Worm (Caenorhabditis elegans): ENCODE data around the gene F47E1.1.

The F47E1.1 gene

DNA sequence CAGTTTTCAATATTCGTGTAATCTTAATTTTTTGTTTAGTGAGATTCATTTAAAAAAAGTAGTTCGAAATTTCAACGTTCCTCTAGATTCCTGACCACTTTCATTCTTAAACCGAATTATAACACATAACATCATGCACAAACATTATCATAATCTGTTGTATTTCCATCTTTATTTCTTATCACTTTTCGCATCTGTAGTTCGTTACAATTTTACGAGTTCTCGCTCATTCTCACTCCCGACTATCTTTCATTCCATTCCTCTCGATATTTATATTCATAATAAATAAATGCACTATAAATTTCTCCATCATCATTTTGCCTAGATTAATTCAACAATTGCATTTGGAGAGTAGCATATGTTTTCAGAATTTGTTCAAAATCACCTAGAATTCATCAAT is 4.2 kb downstream of the F47E1.1 start:
- TF ChIP-seq unc-62 (GFP tag; optimal IDR thresholded peaks at IDR 0.05) = no peak

DNA sequence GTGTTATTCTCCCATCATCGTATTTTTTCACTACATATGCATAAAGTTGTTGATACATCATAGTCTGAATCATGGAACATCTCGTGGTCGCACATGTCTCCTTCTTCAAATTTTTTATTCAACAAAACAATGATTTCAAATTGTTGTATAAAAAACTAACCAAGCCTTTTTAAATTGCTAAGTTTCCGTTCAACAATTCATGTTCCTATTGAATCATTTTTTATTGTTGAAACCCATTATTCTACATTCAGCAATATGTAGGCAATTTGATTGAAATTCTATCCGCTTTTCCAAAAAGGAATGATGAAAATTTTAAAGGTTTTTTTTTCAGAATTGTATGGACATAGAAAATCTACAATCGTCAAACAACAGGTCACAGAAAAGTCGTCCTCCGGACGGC is 5.7 kb downstream of the F47E1.1 start, which contains the start of gene ajm-1:
Gene ajm-1, plus strand, starts transcription at position 301 of the 400 bp plus-strand sequence.
- no peak for TF ChIP-seq unc-62 (GFP tag; optimal IDR thresholded peaks at IDR 0.05)

DNA sequence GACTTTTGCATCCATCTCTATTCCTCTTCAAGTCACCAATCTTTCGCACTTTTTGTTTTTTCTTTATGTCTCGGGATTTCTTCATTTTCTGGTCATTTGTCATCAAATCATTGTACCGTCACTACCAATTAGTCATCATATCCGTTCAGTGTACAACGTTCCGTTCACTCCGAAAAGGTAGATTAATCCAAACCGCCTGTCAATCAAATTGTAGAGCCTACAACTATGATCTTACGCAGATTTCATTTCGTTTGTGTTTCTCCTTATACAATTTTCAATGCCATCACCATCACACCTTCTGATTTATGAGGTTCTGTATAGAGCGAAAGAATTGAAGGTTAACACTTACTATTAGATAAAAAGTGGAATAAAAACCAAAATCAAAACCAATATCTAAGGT is 8.9 kb downstream of the F47E1.1 start:
- TF ChIP-seq unc-62 (GFP tag; optimal IDR thresholded peaks at IDR 0.05) = no peak

DNA sequence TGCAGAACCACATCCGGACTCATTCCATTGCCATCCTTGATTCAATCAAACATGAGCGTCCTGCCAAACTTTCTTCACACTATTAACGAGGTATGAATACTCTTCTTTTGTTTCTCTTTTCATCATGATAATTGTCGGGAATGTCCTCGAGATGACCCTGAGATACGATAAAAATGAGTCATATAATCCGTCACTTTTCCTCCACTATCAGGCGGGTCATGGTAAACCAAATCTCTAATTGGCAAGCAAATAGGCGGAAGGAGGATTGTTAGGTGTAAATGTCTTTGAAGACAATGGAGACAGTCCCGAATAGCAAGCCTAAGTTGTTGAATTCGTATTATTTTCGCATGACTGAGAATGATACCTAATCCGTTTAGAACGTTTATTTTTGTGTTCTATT is 11.6 kb downstream of the F47E1.1 start:
- no peak for TF ChIP-seq unc-62 (GFP tag; optimal IDR thresholded peaks at IDR 0.05)

DNA sequence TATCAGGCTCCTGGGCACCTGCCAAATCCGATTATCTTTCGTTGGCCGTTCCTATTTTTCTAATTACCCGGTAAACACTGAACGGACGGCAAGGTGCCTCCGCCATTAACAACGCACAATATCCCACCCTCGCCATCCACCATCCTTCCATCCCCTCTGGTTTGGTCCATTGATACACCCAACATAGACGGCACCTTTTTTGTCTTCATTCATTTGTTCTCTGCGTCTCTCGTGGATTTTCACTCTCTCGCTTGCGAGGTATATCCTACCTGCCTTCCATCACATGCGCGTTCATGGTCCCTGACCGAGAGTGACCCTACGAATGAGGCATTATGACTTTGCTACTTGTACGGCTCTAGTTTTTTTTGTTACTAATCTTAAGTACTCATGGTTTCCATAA is 12.6 kb downstream of the F47E1.1 start:
- TF ChIP-seq unc-62 (GFP tag; optimal IDR thresholded peaks at IDR 0.05) = no peak

DNA sequence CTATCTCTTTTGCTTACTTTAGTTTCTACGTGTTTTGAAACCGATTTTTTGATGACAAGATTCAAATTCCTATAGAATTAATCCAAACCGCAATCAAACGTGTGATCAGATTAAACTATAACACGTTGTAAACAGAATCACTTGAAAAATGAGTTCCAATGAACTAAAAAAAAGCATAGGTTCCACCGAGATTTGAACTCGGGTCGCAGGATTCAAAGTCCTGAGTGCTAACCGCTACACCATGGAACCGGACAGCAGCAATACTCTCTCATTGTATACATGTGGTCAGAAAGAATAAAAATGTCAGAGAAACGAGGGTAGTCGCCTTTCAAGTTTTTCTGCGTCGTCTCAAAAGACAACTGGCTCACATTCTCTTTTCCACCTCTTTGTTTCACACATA is 14.4 kb downstream of the F47E1.1 start:
- TF ChIP-seq unc-62 (GFP tag; optimal IDR thresholded peaks at IDR 0.05) = no peak

DNA sequence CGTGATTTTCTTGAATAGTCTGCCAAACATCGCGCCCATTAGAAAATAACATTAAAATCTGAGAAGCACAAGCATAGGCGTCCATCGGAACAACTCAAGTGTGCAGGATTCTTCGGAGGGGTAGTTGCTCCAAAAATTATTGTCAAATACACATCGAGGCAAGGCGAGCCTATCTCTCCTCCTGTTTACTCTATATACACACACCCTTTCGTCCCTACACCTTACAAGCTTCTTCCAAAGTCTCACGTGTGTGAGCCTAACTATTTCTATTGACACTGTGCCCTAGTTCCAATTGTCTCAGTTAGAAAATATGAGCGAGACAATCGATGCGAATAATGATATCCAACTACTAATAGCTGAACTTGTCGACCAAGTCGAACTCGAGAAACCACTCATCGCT is 14.9 kb downstream of the F47E1.1 start:
- TF ChIP-seq unc-62 (GFP tag; optimal IDR thresholded peaks at IDR 0.05) = no peak

DNA sequence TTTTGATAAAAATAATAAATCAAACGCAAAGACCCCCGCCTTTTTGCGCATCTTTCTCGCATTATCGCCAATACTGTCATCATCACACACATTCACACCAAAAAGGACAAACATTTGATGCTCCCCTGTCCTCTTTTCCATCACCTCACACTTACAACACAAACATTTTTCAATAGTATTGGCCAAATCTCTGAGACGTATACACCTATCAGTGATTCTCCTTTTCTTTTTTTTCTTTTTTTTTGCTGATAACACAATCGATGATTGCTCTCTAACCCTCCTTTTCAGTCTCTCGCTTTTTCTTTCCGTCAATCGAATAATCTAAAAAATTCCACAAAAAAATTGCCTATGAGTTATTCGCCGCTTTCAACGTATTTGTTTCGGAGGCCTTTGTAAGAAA is 19.9 kb downstream of the F47E1.1 start:
- no peak for TF ChIP-seq unc-62 (GFP tag; optimal IDR thresholded peaks at IDR 0.05)

- TF ChIP-seq unc-62 (GFP tag; optimal IDR thresholded peaks at IDR 0.05) = no peak
These were observed 25.2 kb downstream of the F47E1.1 start for ce11 chrX:9102150-9102549.

DNA sequence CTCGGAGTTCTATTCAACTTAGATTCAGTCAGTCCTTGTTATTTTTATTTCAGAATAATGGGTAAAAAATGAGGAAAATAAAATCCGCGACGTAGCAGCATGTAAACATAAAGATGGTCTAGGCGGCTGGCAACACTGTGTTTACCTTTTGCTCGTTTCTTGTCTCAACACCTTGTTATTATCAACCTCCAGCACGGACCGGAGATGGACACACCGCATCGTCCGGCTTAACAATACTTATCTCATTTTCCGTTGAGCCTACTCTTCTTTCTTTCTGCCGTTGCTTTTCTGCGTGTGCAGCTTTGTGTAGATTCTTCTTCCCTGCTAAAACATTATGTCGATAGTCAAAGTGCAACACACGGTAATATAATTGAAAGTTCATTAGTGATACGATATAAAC is 26.1 kb downstream of the F47E1.1 start:
- no peak for TF ChIP-seq unc-62 (GFP tag; optimal IDR thresholded peaks at IDR 0.05)

- no peak for TF ChIP-seq unc-62 (GFP tag; optimal IDR thresholded peaks at IDR 0.05)
These were observed 26.6 kb downstream of the F47E1.1 start for ce11 chrX:9103584-9103983.

DNA sequence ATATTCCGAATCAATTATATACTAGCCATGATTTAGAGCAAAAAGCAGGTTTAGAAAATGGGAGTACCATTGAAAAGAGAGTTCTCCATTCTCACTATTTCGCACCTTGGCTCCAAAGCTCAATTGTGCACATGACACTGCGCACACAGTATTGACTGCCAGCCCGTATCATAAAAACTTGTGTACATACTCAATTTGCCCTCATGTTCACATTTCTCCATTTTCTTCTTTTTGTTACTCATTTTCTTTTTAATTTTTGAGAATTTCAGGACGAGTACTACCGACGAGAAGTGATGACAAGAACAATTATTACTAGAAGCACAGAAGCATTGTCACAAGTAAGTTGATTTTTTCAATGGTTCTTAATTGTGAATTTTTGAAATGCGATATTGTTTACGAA is 27.4 kb downstream of the F47E1.1 start:
- no peak for TF ChIP-seq unc-62 (GFP tag; optimal IDR thresholded peaks at IDR 0.05)

ce11 chrX:9105075-9105474 is 28.1 kb downstream of the F47E1.1 start:
- TF ChIP-seq unc-62 (GFP tag; optimal IDR thresholded peaks at IDR 0.05) = no peak

- TF ChIP-seq unc-62 (GFP tag; optimal IDR thresholded peaks at IDR 0.05) = no peak
These were observed 28.9 kb downstream of the F47E1.1 start for ce11 chrX:9105888-9106287.

DNA sequence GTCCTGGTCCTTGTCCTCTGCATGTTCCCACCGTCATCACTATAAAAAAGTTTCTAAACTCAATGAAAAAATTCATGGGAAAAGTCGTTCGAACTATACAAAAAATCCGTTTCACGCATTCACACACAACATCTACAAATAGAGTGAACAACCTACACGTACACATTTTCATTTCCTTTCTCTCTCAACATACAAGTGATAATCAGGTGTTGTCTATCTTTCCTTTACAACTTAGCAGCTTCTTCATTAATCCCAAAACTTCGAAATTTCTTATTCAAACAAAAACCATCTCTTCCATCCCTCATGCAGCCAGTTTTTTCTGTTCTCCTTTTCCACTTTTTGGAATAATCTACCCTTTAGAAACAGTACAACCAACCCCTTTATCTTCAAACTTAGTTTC is 30.9 kb downstream of the F47E1.1 start:
- TF ChIP-seq unc-62 (GFP tag; optimal IDR thresholded peaks at IDR 0.05) = no peak

DNA sequence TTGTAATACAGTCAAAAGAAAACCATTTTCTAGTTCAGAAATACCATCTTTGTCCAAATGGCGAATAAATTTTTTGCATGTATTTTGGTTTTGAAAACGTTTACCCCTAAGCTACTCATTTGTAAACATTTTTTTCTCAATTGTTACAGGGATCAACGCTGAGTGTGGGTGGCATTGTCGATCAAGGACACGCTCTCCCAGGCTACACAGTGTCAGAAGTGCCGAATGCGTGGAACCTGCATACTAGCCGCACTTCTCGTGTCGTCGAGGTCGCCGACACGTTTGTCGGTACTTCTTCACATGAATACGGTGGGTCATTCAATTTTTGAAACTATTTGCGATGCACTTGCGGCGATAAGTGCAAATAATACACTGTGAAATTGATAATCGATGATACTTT is 34.6 kb downstream of the F47E1.1 start:
- TF ChIP-seq unc-62 (GFP tag; optimal IDR thresholded peaks at IDR 0.05) = no peak

DNA sequence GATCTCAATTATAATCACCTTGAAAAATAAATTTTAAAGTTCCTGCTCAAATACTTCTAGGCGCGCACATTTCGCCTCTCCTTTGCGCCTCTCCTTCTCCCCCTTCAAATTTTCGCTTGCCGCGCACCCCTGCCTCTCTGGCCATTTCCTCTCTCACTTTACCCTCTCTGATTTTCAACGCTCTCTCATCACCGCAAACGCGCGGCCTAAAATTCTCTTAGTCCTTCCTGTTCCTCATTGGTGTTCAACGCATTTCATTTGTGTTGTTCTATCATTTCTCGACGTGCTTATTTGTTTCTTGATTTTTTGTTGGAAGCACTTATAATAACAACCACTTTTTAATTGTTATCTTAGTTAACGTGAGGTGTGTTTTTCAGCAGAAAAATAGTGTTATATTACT is 36.8 kb downstream of the F47E1.1 start, which contains the start of gene C25A11.2:
Gene C25A11.2, plus strand, starts transcription at position 238 of the 400 bp plus-strand sequence.
- no peak for TF ChIP-seq unc-62 (GFP tag; optimal IDR thresholded peaks at IDR 0.05)

- TF ChIP-seq unc-62 (GFP tag; optimal IDR thresholded peaks at IDR 0.05) = no peak
These were observed 40.6 kb downstream of the F47E1.1 start for ce11 chrX:9117541-9117940.

All from whole organism, dauer.